Fruit fly (Drosophila melanogaster): Measurements from ENCODE around the gene CG8568.

Gene CG8568

dm6 chrX:17472930-17473668 lies 20.8 kb upstream of the CG8568 start (continued):
- TF ChIP-seq Sox15 (GFP tag; optimal IDR thresholded peaks at IDR 0.05) (no peak), eg (GFP tag; IDR thresholded peaks at IDR 0.05) (peak; percentile 77), CG8119 (GFP tag; IDR thresholded peaks at IDR 0.05) (peak; percentile 72), CG8632 (GFP tag; optimal IDR thresholded peaks at IDR 0.05) (peak; percentile 65), Eip78C (GFP tag) (peak; percentile 88), Blimp-1 (GFP tag; optimal IDR thresholded peaks at IDR 0.05) (no peak), pdm3 (GFP tag; optimal IDR thresholded peaks at IDR 0.05) (peak; percentile 4), Ets21C (GFP tag; optimal IDR thresholded peaks at IDR 0.05) (no peak), lz (GFP tag; optimal IDR thresholded peaks at IDR 0.05) (no peak), CG6792 (GFP tag; optimal IDR thresholded peaks at IDR 0.05) (peak; percentile 5), topi (GFP tag; optimal IDR thresholded peaks at IDR 0.05) (peak; percentile 9), Hr4 (GFP tag; optimal IDR thresholded peaks at IDR 0.05) (no peak), CG4318 (GFP tag; optimal IDR thresholded peaks at IDR 0.05) (no peak), Hr38 (GFP tag; optimal IDR thresholded peaks at IDR 0.05) (no peak), dsx (GFP tag; optimal IDR thresholded peaks at IDR 0.05; ENCODE audit: poor library complexity, severe bottlenecking) (no peak), Ets96B (tag; optimal IDR thresholded peaks at IDR 0.05) (no peak), Sox102F (GFP tag; optimal IDR thresholded peaks at IDR 0.05) (no peak), CG6163 (GFP tag; IDR thresholded peaks at IDR 0.05) (peak; percentile 73), salr (GFP tag; optimal IDR thresholded peaks at IDR 0.05) (peak in 1 of 2 experiments; percentile 5), vri (GFP tag; optimal IDR thresholded peaks at IDR 0.05) (no peak), CG3032 (tag; optimal IDR thresholded peaks at IDR 0.05) (peak; percentile 3), CG6854 (GFP tag; optimal IDR thresholded peaks at IDR 0.05) (no peak), fd59A (GFP tag; optimal IDR thresholded peaks at IDR 0.05) (no peak), CG6276 (GFP tag; optimal IDR thresholded peaks at IDR 0.05) (peak; percentile 65), ss (GFP tag; optimal IDR thresholded peaks at IDR 0.05) (peak; percentile 47 to 72), CG3919 (GFP tag; optimal IDR thresholded peaks at IDR 0.05) (peak; percentile 24), CG15336 (GFP tag; IDR thresholded peaks at IDR 0.05) (peak; percentile 69), CG1621 (tag; optimal IDR thresholded peaks at IDR 0.05) (no peak), spab (GFP tag; optimal IDR thresholded peaks at IDR 0.05) (peak; percentile 39), CG9139 (GFP tag; optimal IDR thresholded peaks at IDR 0.05) (peak; percentile 29), CG34406 (GFP tag; optimal IDR thresholded peaks at IDR 0.05) (peak; percentile 30), net (GFP tag; optimal IDR thresholded peaks at IDR 0.05) (peak; percentile 35)

DNA sequence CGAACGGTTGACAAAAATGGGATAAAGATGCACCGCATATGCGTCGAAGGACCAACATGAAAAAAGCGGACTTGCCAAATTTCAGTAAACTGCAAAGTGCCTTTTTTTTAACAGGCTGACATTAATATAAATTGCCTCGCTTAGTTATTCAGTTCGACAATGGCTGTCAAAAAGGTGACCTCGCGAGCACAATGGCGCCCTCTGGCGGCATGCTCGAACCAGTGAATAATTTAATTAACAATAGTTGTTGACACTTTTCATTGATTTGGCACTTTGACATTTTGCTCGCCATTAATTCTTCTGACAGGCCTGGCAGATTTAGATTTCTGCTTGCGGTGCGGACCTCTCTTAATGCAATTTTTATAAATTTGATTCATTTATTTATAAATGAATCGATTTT lies 20.1 kb upstream of the CG8568 start:
- TF ChIP-seq CG16779 (tag; optimal IDR thresholded peaks at IDR 0.05), result no peak

- TF ChIP-seq Ets96B (tag; optimal IDR thresholded peaks at IDR 0.05) (peak; percentile 45), Sox102F (GFP tag; optimal IDR thresholded peaks at IDR 0.05) (no peak), Gug (GFP tag; IDR thresholded peaks at IDR 0.05) (peak; percentile 38; the same call in 1 of the 2 replicates), net (GFP tag; optimal IDR thresholded peaks at IDR 0.05) (no peak), CG10631 (GFP tag; optimal IDR thresholded peaks at IDR 0.05) (peak; percentile 45), CG3032 (tag; optimal IDR thresholded peaks at IDR 0.05) (peak; percentile 43), eg (GFP tag; IDR thresholded peaks at IDR 0.05) (no peak), acj6 (GFP tag; optimal IDR thresholded peaks at IDR 0.05) (peak; percentile 27), dac (GFP tag; optimal IDR thresholded peaks at IDR 0.05) (no peak), dsx (GFP tag; optimal IDR thresholded peaks at IDR 0.05; ENCODE audit: poor library complexity, severe bottlenecking) (peak; percentile 11), CG8632 (GFP tag; optimal IDR thresholded peaks at IDR 0.05) (no peak), CG32006 (GFP tag; optimal IDR thresholded peaks at IDR 0.05) (peak; percentile 70), CG8319 (GFP tag; optimal IDR thresholded peaks at IDR 0.05) (no peak), achi (GFP tag; optimal IDR thresholded peaks at IDR 0.05) (peak; percentile 26), ss (GFP tag; optimal IDR thresholded peaks at IDR 0.05) (no peak), Hr4 (GFP tag; optimal IDR thresholded peaks at IDR 0.05) (peak; percentile 19), Eip78C (GFP tag) (peak; percentile 47), OdsH (GFP tag; optimal IDR thresholded peaks at IDR 0.05) (peak; percentile 33), svp (GFP tag) (no peak), vri (GFP tag; optimal IDR thresholded peaks at IDR 0.05) (no peak), Sox14 (GFP tag; optimal IDR thresholded peaks at IDR 0.05) (no peak), Blimp-1 (GFP tag; optimal IDR thresholded peaks at IDR 0.05) (no peak), CG6808 (GFP tag; optimal IDR thresholded peaks at IDR 0.05) (peak; percentile 18), Hr39 (GFP tag; optimal IDR thresholded peaks at IDR 0.05) (no peak), CG16779 (tag; optimal IDR thresholded peaks at IDR 0.05) (no peak), Lpt (GFP tag; optimal IDR thresholded peaks at IDR 0.05) (no peak), Eip93F (GFP tag; optimal IDR thresholded peaks at IDR 0.05) (no peak)
These were observed 19.2 kb upstream of the CG8568 start for dm6 chrX:17471584-17471983.

Data from whole organism, prepupa.